Worm (Caenorhabditis elegans) whole organism, mixed stage, embryonic: ENCODE data around the gene abf-6.

Experiments
- M03D4.4 ChIP-seq: sonication (generic microtip); optimal IDR thresholded peaks from 2 replicates; lab custom pipeline; 2017; ENCODE audit warnings: mild to moderate bottlenecking, missing genetic modification characterization, missing compliant biosample characterization
- bed-3 ChIP-seq: fragments of 200-800 bp; sonication (Bioruptor generic); optimal IDR thresholded peaks from 3 replicates; lab custom pipeline; 2018; ENCODE audit warnings: mild to moderate bottlenecking, missing genetic modification characterization, moderate library complexity, missing compliant biosample characterization
- blmp-1 ChIP-seq: fragments of 150-350 bp; optimal IDR thresholded peaks from 2 replicates; lab custom pipeline; 2014; ENCODE audit warnings: missing biosample characterization, missing genetic modification characterization
- ceh-39 ChIP-seq: fragments of 150-350 bp; optimal IDR thresholded peaks from 2 replicates; lab custom pipeline; 2014; ENCODE audit warnings: missing biosample characterization, missing genetic modification characterization
- ceh-43 ChIP-seq: fragments of 200-800 bp; sonication (Bioruptor generic); optimal IDR thresholded peaks from 2 replicates; lab custom pipeline; 2018; ENCODE audit warnings: mild to moderate bottlenecking, missing genetic modification characterization, moderate library complexity, missing compliant biosample characterization
- ceh-83 ChIP-seq: fragments of 200-800 bp; sonication (Bioruptor generic); optimal IDR thresholded peaks from 2 replicates; lab custom pipeline; 2018; ENCODE audit warnings: mild to moderate bottlenecking, missing genetic modification characterization, missing compliant biosample characterization
- ces-1 ChIP-seq: fragments of 150-350 bp; optimal IDR thresholded peaks from 2 replicates; lab custom pipeline; 2014; ENCODE audit warnings: missing biosample characterization, missing genetic modification reagents, missing genetic modification characterization
- cnd-1 ChIP-seq: fragments of 200-800 bp; sonication (Bioruptor generic); optimal IDR thresholded peaks from 2 replicates; lab custom pipeline; 2018; ENCODE audit warnings: mild to moderate bottlenecking, missing genetic modification characterization, missing compliant biosample characterization
- drap-1 ChIP-seq: fragments of 200-800 bp; sonication (Bioruptor generic); optimal IDR thresholded peaks from 3 replicates; lab custom pipeline; 2018; ENCODE audit warnings: mild to moderate bottlenecking, missing genetic modification characterization, missing compliant biosample characterization
- elt-1 ChIP-seq: sonication (generic microtip); optimal IDR thresholded peaks from 2 replicates; lab custom pipeline; 2017; ENCODE audit warnings: missing genetic modification characterization, mild to moderate bottlenecking, missing compliant biosample characterization, antibody characterized with exemption, moderate library complexity, borderline replicate concordance; ENCODE audit not compliant: insufficient read depth
- elt-3 ChIP-seq: fragments of 150-350 bp; optimal IDR thresholded peaks from 2 replicates; lab custom pipeline; 2014; ENCODE audit warnings: missing biosample characterization, missing genetic modification characterization
- flh-1 ChIP-seq: fragments of 200-800 bp; sonication (Bioruptor generic); optimal IDR thresholded peaks from 2 replicates; lab custom pipeline; 2018; ENCODE audit warnings: mild to moderate bottlenecking, missing genetic modification characterization, moderate library complexity, missing compliant biosample characterization
- ham-2 ChIP-seq: fragments of 200-800 bp; sonication (Bioruptor generic); optimal IDR thresholded peaks from 2 replicates; lab custom pipeline; 2018; ENCODE audit warnings: mild to moderate bottlenecking, missing genetic modification characterization, missing compliant biosample characterization
- hlh-1 ChIP-seq: fragments of 150-350 bp; optimal IDR thresholded peaks from 2 replicates; lab custom pipeline; 2014; ENCODE audit warnings: missing biosample characterization, missing genetic modification reagents, missing genetic modification characterization
- lin-13 ChIP-seq: fragments of 150-350 bp; optimal IDR thresholded peaks from 2 replicates; lab custom pipeline; 2014; ENCODE audit warnings: missing biosample characterization, missing genetic modification characterization
- lin-32 ChIP-seq: fragments of 200-800 bp; sonication (Bioruptor generic); optimal IDR thresholded peaks from 2 replicates; lab custom pipeline; 2018; ENCODE audit warnings: mild to moderate bottlenecking, missing genetic modification characterization, missing compliant biosample characterization
- lsy-2 ChIP-seq: fragments of 150-350 bp; optimal IDR thresholded peaks from 2 replicates; lab custom pipeline; 2014; ENCODE audit warnings: missing biosample characterization, missing genetic modification characterization
- mab-5 ChIP-seq: fragments of 150-350 bp; optimal IDR thresholded peaks from 2 replicates; lab custom pipeline; 2014; ENCODE audit warnings: missing biosample characterization, missing genetic modification characterization
- mep-1 ChIP-seq: fragments of 150-350 bp; optimal IDR thresholded peaks from 2 replicates; lab custom pipeline; 2017; ENCODE audit warnings: missing biosample characterization, missing genetic modification reagents, missing genetic modification characterization, inconsistent platforms
- mls-2 ChIP-seq: sonication (generic microtip); optimal IDR thresholded peaks from 2 replicates; lab custom pipeline; 2016; ENCODE audit warnings: mild to moderate bottlenecking, missing genetic modification characterization, moderate library complexity, missing compliant biosample characterization
- nhr-12 ChIP-seq: fragments of 150-350 bp; optimal IDR thresholded peaks from 2 replicates; lab custom pipeline; 2014; ENCODE audit warnings: missing biosample characterization, missing genetic modification characterization
- nhr-2 ChIP-seq: fragments of 150-350 bp; optimal IDR thresholded peaks from 2 replicates; lab custom pipeline; 2014; ENCODE audit warnings: missing biosample characterization, missing genetic modification characterization
- nhr-237 ChIP-seq: fragments of 150-350 bp; optimal IDR thresholded peaks from 2 replicates; lab custom pipeline; 2014; ENCODE audit warnings: missing biosample characterization, missing genetic modification characterization
- nhr-28 ChIP-seq: fragments of 150-350 bp; optimal IDR thresholded peaks from 2 replicates; lab custom pipeline; 2014; ENCODE audit warnings: missing biosample characterization, missing genetic modification characterization
- nhr-76 ChIP-seq: sonication (generic microtip); optimal IDR thresholded peaks from 2 replicates; lab custom pipeline; 2017; ENCODE audit warnings: missing biosample characterization, missing genetic modification characterization
- pha-4 ChIP-seq: fragments of 150-350 bp; optimal IDR thresholded peaks from 2 replicates; lab custom pipeline; 2018; ENCODE audit warnings: missing biosample characterization, missing genetic modification reagents, missing genetic modification characterization
- sem-2 ChIP-seq: fragments of 200-800 bp; sonication (Bioruptor generic); optimal IDR thresholded peaks from 2 replicates; lab custom pipeline; 2018; ENCODE audit warnings: mild to moderate bottlenecking, missing genetic modification characterization, missing compliant biosample characterization
- snpc-4 ChIP-seq: fragments of 150-350 bp; optimal IDR thresholded peaks from 2 replicates; lab custom pipeline; 2014; ENCODE audit warnings: missing biosample characterization, missing genetic modification characterization
- sptf-1 ChIP-seq: sonication (generic microtip); optimal IDR thresholded peaks from 2 replicates; lab custom pipeline; 2017; ENCODE audit warnings: mild to moderate bottlenecking, missing genetic modification characterization, moderate library complexity, missing compliant biosample characterization
- tbx-8 ChIP-seq: fragments of 200-800 bp; sonication (Bioruptor generic); optimal IDR thresholded peaks from 2 replicates; lab custom pipeline; 2018; ENCODE audit warnings: mild to moderate bottlenecking, missing genetic modification characterization, moderate library complexity, missing compliant biosample characterization
- unc-120 ChIP-seq: sonication (generic microtip); optimal IDR thresholded peaks from 2 replicates; lab custom pipeline; 2017; ENCODE audit warnings: missing genetic modification characterization, missing compliant biosample characterization; ENCODE audit not compliant: poor library complexity, severe bottlenecking
- unc-39 ChIP-seq: fragments of 150-350 bp; optimal IDR thresholded peaks from 2 replicates; lab custom pipeline; 2014; ENCODE audit warnings: missing biosample characterization, missing genetic modification characterization
- unc-62 ChIP-seq: fragments of 150-350 bp; optimal IDR thresholded peaks from 2 replicates; lab custom pipeline; 2014; ENCODE audit warnings: missing biosample characterization, missing genetic modification reagents, missing genetic modification characterization
- zip-8 ChIP-seq: fragments of 150-350 bp; optimal IDR thresholded peaks from 2 replicates; lab custom pipeline; 2014; ENCODE audit warnings: missing biosample characterization, missing genetic modification characterization
- ztf-11 ChIP-seq: fragments of 150-350 bp; optimal IDR thresholded peaks from 2 replicates; lab custom pipeline; 2014; ENCODE audit warnings: missing biosample characterization, missing genetic modification characterization

abf-6 gene

ce11 chrX:12826782-12827181 lies 32.9 kb downstream of the abf-6 start:
- TF ChIP-seq hlh-1 (tag; lab: Kevin White, UChicago) (no peak), nhr-12 (tag; lab: Kevin White, UChicago) (no peak), nhr-237 (tag; lab: Kevin White, UChicago) (no peak), ztf-11 (tag; lab: Kevin White, UChicago) (no peak), nhr-28 (no peak)

ce11 chrX:12827741-12828408 lies 34.0 kb downstream of the abf-6 start:
- no peak for TF ChIP-seq cnd-1 (tag; lab: Kevin White, UChicago)
- TF ChIP-seq lin-13 (tag; lab: Kevin White, UChicago) = no peak
- TF ChIP-seq, all 35 proteins: peak for 0

ce11 chrX:12829055-12829454 lies 35.1 kb downstream of the abf-6 start:
- TF ChIP-seq cnd-1 (tag; lab: Kevin White, UChicago) (no peak), snpc-4 (tag; lab: Kevin White, UChicago) (no peak), drap-1 (GFP tag; lab: Kevin White, UChicago) (no peak), ztf-11 (tag; lab: Kevin White, UChicago) (no peak), lin-32 (GFP tag; lab: Kevin White, UChicago) (no peak), nhr-237 (tag; lab: Kevin White, UChicago) (no peak), mep-1 (tag; lab: Kevin White, UChicago) (no peak), blmp-1 (no peak), sem-2 (GFP tag; lab: Kevin White, UChicago) (no peak), bed-3 (no peak)
- TF ChIP-seq, all 35 proteins: peak for 0

ce11 chrX:12834848-12835247 lies 40.9 kb downstream of the abf-6 start:
- no peak for TF ChIP-seq ceh-39 (tag; lab: Kevin White, UChicago)
- no peak for TF ChIP-seq mls-2
- TF ChIP-seq lin-13 (tag; lab: Kevin White, UChicago) = no peak
- no peak for TF ChIP-seq flh-1 (GFP tag; lab: Kevin White, UChicago)
- TF ChIP-seq ceh-83 (GFP tag; lab: Kevin White, UChicago) = no peak
- TF ChIP-seq nhr-76 (tag; lab: Kevin White, UChicago) = no peak
- no peak for TF ChIP-seq lin-32 (GFP tag; lab: Kevin White, UChicago)
- TF ChIP-seq zip-8 (tag; lab: Kevin White, UChicago) = no peak
- no peak for TF ChIP-seq pha-4
- TF ChIP-seq nhr-12 (tag; lab: Kevin White, UChicago) = no peak

- TF ChIP-seq sptf-1 (tag; lab: Kevin White, UChicago) (no peak), tbx-8 (GFP tag; lab: Kevin White, UChicago) (no peak), elt-1 (no peak), drap-1 (GFP tag; lab: Kevin White, UChicago) (no peak), lin-32 (GFP tag; lab: Kevin White, UChicago) (no peak), mls-2 (no peak)
Observed at ce11 chrX:12843011-12843410, 49.1 kb downstream of the abf-6 start, which contains the start of gene C52G5.2. Gene C52G5.2 (plus strand): TSS chrX:12843311.

- TF ChIP-seq zip-8 (tag; lab: Kevin White, UChicago) (no peak), pha-4 (no peak), unc-62 (GFP tag; lab: Kevin White, UChicago) (no peak), lin-32 (GFP tag; lab: Kevin White, UChicago) (peak; percentile 17), nhr-76 (tag; lab: Kevin White, UChicago) (no peak), drap-1 (GFP tag; lab: Kevin White, UChicago) (peak; percentile 66), unc-120 (peak; percentile 33), bed-3 (peak; percentile 20), unc-39 (tag; lab: Kevin White, UChicago) (no peak), ces-1 (GFP tag; lab: Kevin White, UChicago) (no peak), M03D4.4 (tag; lab: Kevin White, UChicago) (peak; percentile 52), ceh-43 (GFP tag; lab: Kevin White, UChicago) (no peak), nhr-2 (tag; lab: Kevin White, UChicago) (no peak), lin-13 (tag; lab: Kevin White, UChicago) (no peak), tbx-8 (GFP tag; lab: Kevin White, UChicago) (no peak), nhr-28 (no peak), lsy-2 (no peak), hlh-1 (tag; lab: Kevin White, UChicago) (no peak), nhr-237 (tag; lab: Kevin White, UChicago) (no peak), snpc-4 (tag; lab: Kevin White, UChicago) (no peak), elt-3 (tag; lab: Kevin White, UChicago) (no peak), ham-2 (no peak), blmp-1 (no peak), cnd-1 (tag; lab: Kevin White, UChicago) (peak; percentile 66), flh-1 (GFP tag; lab: Kevin White, UChicago) (peak; percentile 22), ceh-83 (GFP tag; lab: Kevin White, UChicago) (peak; percentile 77), nhr-12 (tag; lab: Kevin White, UChicago) (no peak), sem-2 (GFP tag; lab: Kevin White, UChicago) (no peak), sptf-1 (tag; lab: Kevin White, UChicago) (peak; percentile 39), mep-1 (tag; lab: Kevin White, UChicago) (no peak), ztf-11 (tag; lab: Kevin White, UChicago) (no peak), elt-1 (no peak), mab-5 (no peak), ceh-39 (tag; lab: Kevin White, UChicago) (no peak)
Observed at ce11 chrX:12843530-12843929, 49.6 kb downstream of the abf-6 start.
